Fruit fly (Drosophila melanogaster) whole organism, prepupa: ENCODE data around the gene Tim8.

ENCODE experiments used
- Blimp-1 ChIP-seq: fragments of 200-800 bp; sonication (Bioruptor generic); optimal IDR thresholded peaks from 3 replicates; lab custom pipeline; 2017; ENCODE audit warnings: missing biosample characterization, missing genetic modification characterization, mild to moderate bottlenecking, moderate library complexity, missing genetic modification reagents
- CG10669 ChIP-seq: fragments of 200-800 bp; sonication (Bioruptor generic); optimal IDR thresholded peaks from 3 replicates; lab custom pipeline; 2018; ENCODE audit warnings: missing biosample characterization, mild to moderate bottlenecking, missing genetic modification characterization, moderate library complexity
- CG11762 ChIP-seq: fragments of 200-800 bp; sonication (Bioruptor generic); optimal IDR thresholded peaks from 3 replicates; lab custom pipeline; 2016; ENCODE audit warnings: missing biosample characterization, missing genetic modification characterization; ENCODE audit not compliant: insufficient read depth
- CG15336 ChIP-seq: fragments of 200-800 bp; sonication (Bioruptor generic); IDR thresholded peaks from 2 replicates; pipeline ENCODE4 v1.3.6; 2022; ENCODE audit warnings: missing biosample characterization, missing genetic modification characterization
- CG3032 ChIP-seq: fragments of 200-800 bp; optimal IDR thresholded peaks from 2 replicates; lab custom pipeline; 2019; ENCODE audit warnings: missing biosample characterization, mild to moderate bottlenecking, missing genetic modification characterization, moderate library complexity
- CG31627 ChIP-seq: fragments of 200-800 bp; sonication (Bioruptor generic); optimal IDR thresholded peaks from 3 replicates; lab custom pipeline; 2016; ENCODE audit warnings: missing biosample characterization, missing genetic modification characterization
- CG32006 ChIP-seq: fragments of 200-800 bp; sonication (Bioruptor generic); optimal IDR thresholded peaks from 3 replicates; lab custom pipeline; 2017; ENCODE audit warnings: missing biosample characterization, mild to moderate bottlenecking, missing genetic modification characterization
- CG3919 ChIP-seq: fragments of 200-800 bp; sonication (Bioruptor generic); optimal IDR thresholded peaks from 3 replicates; lab custom pipeline; 2016; ENCODE audit warnings: missing biosample characterization, missing genetic modification characterization
- CG4318 ChIP-seq: fragments of 200-800 bp; sonication (Bioruptor generic); optimal IDR thresholded peaks from 3 replicates; lab custom pipeline; 2017; ENCODE audit warnings: missing biosample characterization, mild to moderate bottlenecking, missing genetic modification characterization
- CG6163 ChIP-seq: fragments of 200-800 bp; sonication (Bioruptor generic); IDR thresholded peaks from 3 replicates; pipeline ENCODE4 v1.3.6; 2022; ENCODE audit warnings: missing biosample characterization, missing genetic modification characterization
- CG6276 ChIP-seq: fragments of 200-800 bp; sonication (Bioruptor generic); optimal IDR thresholded peaks from 2 replicates; lab custom pipeline; 2017; ENCODE audit warnings: missing biosample characterization, mild to moderate bottlenecking, missing genetic modification characterization
- CG6792 ChIP-seq: fragments of 200-800 bp; sonication (Bioruptor generic); optimal IDR thresholded peaks from 3 replicates; lab custom pipeline; 2016; ENCODE audit warnings: missing biosample characterization, missing genetic modification characterization
- CG6854 ChIP-seq: fragments of 200-800 bp; sonication (Bioruptor generic); optimal IDR thresholded peaks from 2 replicates; lab custom pipeline; 2017; ENCODE audit warnings: missing biosample characterization, mild to moderate bottlenecking, missing genetic modification characterization
- CG8119 ChIP-seq: fragments of 200-800 bp; sonication (Bioruptor generic); IDR thresholded peaks from 3 replicates; pipeline ENCODE4 v1.3.6; 2022; ENCODE audit warnings: missing biosample characterization, missing genetic modification characterization
- CG8319 ChIP-seq: fragments of 200-800 bp; sonication (Bioruptor generic); optimal IDR thresholded peaks from 3 replicates; lab custom pipeline; 2016; ENCODE audit warnings: missing biosample characterization, missing genetic modification characterization
- CG8632 ChIP-seq: fragments of 200-800 bp; sonication (Bioruptor generic); optimal IDR thresholded peaks from 3 replicates; lab custom pipeline; 2016; ENCODE audit warnings: missing biosample characterization, missing genetic modification characterization
- CG9139 ChIP-seq: fragments of 200-800 bp; sonication (Bioruptor generic); optimal IDR thresholded peaks from 3 replicates; lab custom pipeline; 2017; ENCODE audit warnings: missing biosample characterization, mild to moderate bottlenecking, missing genetic modification characterization
- Eip75B ChIP-seq: fragments of 200-800 bp; sonication (Bioruptor generic); optimal IDR thresholded peaks from 3 replicates; lab custom pipeline; 2016; ENCODE audit warnings: missing biosample characterization, missing genetic modification characterization
- Eip78C ChIP-seq: fragments of 200-800 bp; sonication (Bioruptor generic); peaks from one replicate; lab custom pipeline; 2016; ENCODE audit warnings: missing biosample characterization, missing genetic modification characterization
- Ets21C ChIP-seq: fragments of 200-800 bp; sonication (Bioruptor generic); optimal IDR thresholded peaks from 3 replicates; lab custom pipeline; 2016; ENCODE audit warnings: missing biosample characterization, missing genetic modification characterization
- Ets96B ChIP-seq: fragments of 200-800 bp; optimal IDR thresholded peaks from 2 replicates; lab custom pipeline; 2019; ENCODE audit warnings: missing biosample characterization, mild to moderate bottlenecking, missing genetic modification characterization, moderate library complexity
- Gug ChIP-seq: fragments of 200-800 bp; sonication (Bioruptor generic); IDR thresholded peaks from 2 replicates; pipeline ENCODE4 v1.3.6; 2022; ENCODE audit warnings: missing biosample characterization, missing genetic modification characterization
- Hr38 ChIP-seq: sonication (Bioruptor generic); optimal IDR thresholded peaks from 2 replicates; lab custom pipeline; 2016; ENCODE audit warnings: missing biosample characterization, missing genetic modification characterization
- Hr39 ChIP-seq: fragments of 200-800 bp; sonication (Bioruptor generic); optimal IDR thresholded peaks from 2 replicates; lab custom pipeline; 2016; ENCODE audit warnings: missing biosample characterization, missing genetic modification characterization
- Hr4 ChIP-seq: fragments of 200-800 bp; sonication (Bioruptor generic); optimal IDR thresholded peaks from 3 replicates; lab custom pipeline; 2016; ENCODE audit warnings: missing biosample characterization, missing genetic modification characterization
- OdsH ChIP-seq: fragments of 200-800 bp; sonication (Bioruptor generic); optimal IDR thresholded peaks from 3 replicates; lab custom pipeline; 2016; ENCODE audit warnings: missing biosample characterization, missing genetic modification characterization
- Smox ChIP-seq: fragments of 200-800 bp; sonication (Bioruptor generic); optimal IDR thresholded peaks from 3 replicates; lab custom pipeline; 2016; ENCODE audit warnings: missing biosample characterization, missing genetic modification characterization
- Sox102F ChIP-seq: fragments of 200-800 bp; sonication (Bioruptor generic); optimal IDR thresholded peaks from 2 replicates; lab custom pipeline; 2016; ENCODE audit warnings: missing biosample characterization, mild to moderate bottlenecking, missing genetic modification characterization
- Sox14 ChIP-seq: fragments of 200-800 bp; sonication (Bioruptor generic); optimal IDR thresholded peaks from 3 replicates; lab custom pipeline; 2016; ENCODE audit warnings: missing biosample characterization, missing genetic modification characterization
- achi ChIP-seq: fragments of 200-800 bp; sonication (Bioruptor generic); optimal IDR thresholded peaks from 3 replicates; lab custom pipeline; 2016; ENCODE audit warnings: missing biosample characterization, missing genetic modification characterization
- acj6 ChIP-seq: fragments of 200-800 bp; sonication (Bioruptor generic); optimal IDR thresholded peaks from 3 replicates; lab custom pipeline; 2016; ENCODE audit warnings: missing biosample characterization, missing genetic modification characterization
- dac ChIP-seq: fragments of 200-800 bp; sonication (Bioruptor generic); optimal IDR thresholded peaks from 2 replicates; lab custom pipeline; 2017; ENCODE audit warnings: missing biosample characterization, mild to moderate bottlenecking, missing genetic modification characterization
- dsx ChIP-seq: fragments of 200-800 bp; optimal IDR thresholded peaks from 3 replicates; lab custom pipeline; 2019; ENCODE audit warnings: missing biosample characterization, mild to moderate bottlenecking, missing genetic modification characterization, moderate library complexity; ENCODE audit not compliant: poor library complexity, severe bottlenecking
- eg ChIP-seq: fragments of 200-800 bp; sonication (Bioruptor generic); IDR thresholded peaks from 3 replicates; pipeline ENCODE4 v1.3.6; 2022; ENCODE audit warnings: missing biosample characterization, missing genetic modification characterization
- fkh ChIP-seq: fragments of 200-800 bp; sonication (Bioruptor generic); optimal IDR thresholded peaks from 3 replicates; lab custom pipeline; 2017; ENCODE audit warnings: missing biosample characterization, mild to moderate bottlenecking, missing genetic modification characterization, moderate library complexity
- lz ChIP-seq: fragments of 200-800 bp; sonication (Bioruptor generic); optimal IDR thresholded peaks from 3 replicates; lab custom pipeline; 2016; ENCODE audit warnings: missing biosample characterization, missing genetic modification characterization
- spab ChIP-seq: fragments of 200-800 bp; sonication (Bioruptor generic); optimal IDR thresholded peaks from 2 replicates; lab custom pipeline; 2017; ENCODE audit warnings: missing biosample characterization, mild to moderate bottlenecking, missing genetic modification characterization, missing genetic modification reagents
- ss ChIP-seq, 2 experiments: fragments of 200-800 bp; sonication (Bioruptor generic); optimal IDR thresholded peaks; 2 replicates in 1 of 2; 3 replicates in 1 of 2; lab custom pipeline; 2017 to 2018; ENCODE audit warnings: mild to moderate bottlenecking in 2 of 2, missing biosample characterization in 2 of 2, missing genetic modification characterization in 2 of 2, moderate library complexity in 1 of 2
- topi ChIP-seq: fragments of 200-800 bp; sonication (Bioruptor generic); optimal IDR thresholded peaks from 3 replicates; lab custom pipeline; 2016; ENCODE audit warnings: missing biosample characterization, missing genetic modification characterization
- vri ChIP-seq: fragments of 200-800 bp; sonication (Bioruptor generic); optimal IDR thresholded peaks from 3 replicates; lab custom pipeline; 2016; ENCODE audit warnings: missing biosample characterization, mild to moderate bottlenecking, missing genetic modification characterization

The Tim8 gene

DNA sequence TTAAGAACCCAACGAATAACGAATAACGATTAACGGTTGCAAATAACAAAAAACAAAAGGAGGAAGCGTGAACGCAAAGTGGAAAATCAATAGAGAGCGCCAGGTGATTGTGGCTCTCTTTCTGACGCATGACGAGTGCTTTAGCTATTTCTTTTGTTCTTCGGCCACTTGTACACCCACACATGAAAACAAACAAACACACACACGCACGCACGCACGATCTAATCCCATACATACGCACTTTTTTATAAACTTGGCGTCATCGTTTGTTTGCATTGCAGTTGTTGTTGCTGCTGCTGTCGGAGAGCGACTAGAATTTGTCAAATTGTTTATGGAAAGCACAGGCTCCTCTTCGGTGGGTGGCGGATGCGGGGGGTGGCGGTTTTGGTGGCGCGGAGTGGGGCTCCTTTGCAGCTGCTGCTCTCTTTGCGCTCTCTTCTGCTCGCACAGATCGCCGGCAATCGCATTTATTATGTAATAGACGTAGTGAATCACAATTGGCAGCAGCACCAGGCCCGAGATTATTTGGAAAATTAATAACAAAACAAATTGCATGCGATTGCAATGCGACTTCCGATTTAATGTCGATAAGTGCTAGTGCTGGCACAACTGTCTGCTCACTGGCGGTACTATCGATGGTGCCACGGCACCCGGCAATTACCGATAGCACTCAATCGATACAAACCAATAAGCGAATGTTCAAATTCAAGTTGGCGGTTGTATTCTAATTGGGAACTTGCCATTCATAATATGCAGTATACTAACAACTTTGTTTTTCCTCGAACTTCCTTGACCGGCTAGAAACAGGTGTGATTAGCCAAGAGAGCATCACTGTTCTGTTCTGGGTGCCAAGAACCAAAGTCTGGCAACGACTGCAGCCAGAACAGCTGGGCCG is 29.0 kb upstream of the Tim8 start (continued):
- TF ChIP-seq Ets21C (GFP tag; lab: Kevin White, UChicago) (peak; percentile 37), lz (peak; percentile 46), CG8632 (GFP tag; lab: Kevin White, UChicago) (no peak), Hr38 (no peak), CG6854 (GFP tag; lab: Kevin White, UChicago) (no peak), Hr4 (GFP tag; lab: Kevin White, UChicago) (peak; percentile 1), CG10669 (GFP tag; lab: Kevin White, UChicago) (no peak), vri (GFP tag; lab: Kevin White, UChicago) (peak; percentile 41), CG32006 (GFP tag; lab: Kevin White, UChicago) (peak; percentile 11), CG11762 (GFP tag; lab: Kevin White, UChicago) (no peak), CG3919 (GFP tag; lab: Kevin White, UChicago) (peak; percentile 14), CG15336 (GFP tag; lab: Robert Waterston, UW) (no peak), Eip78C (peak; percentile 53), Eip75B (GFP tag; lab: Kevin White, UChicago) (peak; percentile 5), CG4318 (no peak), CG3032 (tag; lab: Kevin White, UChicago) (peak; percentile 28), Ets96B (tag; lab: Kevin White, UChicago) (no peak), achi (GFP tag; lab: Kevin White, UChicago) (peak; percentile 22), spab (GFP tag; lab: Kevin White, UChicago) (no peak), Sox102F (no peak), dsx (GFP tag; lab: Kevin White, UChicago) (no peak), topi (GFP tag; lab: Kevin White, UChicago) (peak; percentile 7), CG6792 (GFP tag; lab: Kevin White, UChicago) (peak; percentile 20), CG6163 (GFP tag; lab: Robert Waterston, UW) (peak; percentile 32; the same call in 1 of the 3 replicates), Blimp-1 (no peak), CG31627 (GFP tag; lab: Kevin White, UChicago) (peak; percentile 56)

DNA sequence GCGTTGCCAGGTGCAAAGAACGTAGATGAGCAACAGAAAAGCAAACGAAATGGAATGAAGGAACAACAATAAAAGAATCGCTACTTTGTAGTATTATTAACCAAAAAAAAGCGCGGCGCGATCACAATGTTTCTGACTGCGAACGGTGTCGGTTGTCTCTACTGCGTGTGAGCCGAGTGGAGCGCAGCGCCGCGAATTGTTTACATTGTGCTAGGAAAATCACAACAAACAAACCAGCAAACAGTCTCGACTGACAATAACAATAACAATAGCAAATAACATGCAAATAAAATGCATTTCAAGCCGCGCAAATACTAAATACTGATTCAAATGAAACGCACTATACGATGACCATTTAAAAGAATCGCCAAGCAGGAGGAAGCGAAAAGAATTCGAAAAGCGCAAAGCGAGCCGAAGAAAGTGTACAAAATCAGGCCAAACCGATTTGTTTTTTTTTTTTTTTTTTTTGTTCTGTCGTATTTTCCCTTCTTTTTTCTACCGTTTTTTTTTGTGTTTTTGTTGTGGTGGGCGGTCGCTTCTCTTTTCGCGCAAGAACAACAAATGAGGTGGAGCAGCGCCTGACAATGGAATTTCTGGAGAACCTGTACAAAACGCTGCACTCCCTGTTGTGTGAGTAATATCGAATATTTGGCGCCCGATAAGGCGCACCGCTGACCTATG is 28.2 kb upstream of the Tim8 start, which contains the start of the genes CG34348 and Kap3:
Gene CG34348 (plus strand): TSS at position 6 of the 681 bp plus-strand sequence.
Gene Kap3 (minus strand): TSS at position 217 of the 681 bp plus-strand sequence.
- TF ChIP-seq Hr4 (GFP tag; lab: Kevin White, UChicago), result peak; percentile 26
- TF ChIP-seq CG6163 (GFP tag; lab: Robert Waterston, UW), result peak; percentile 67
- peak; percentile 92 for TF ChIP-seq dsx (GFP tag; lab: Kevin White, UChicago)
- TF ChIP-seq CG8319, result no peak
- no peak for TF ChIP-seq Eip75B (GFP tag; lab: Kevin White, UChicago)
- TF ChIP-seq Gug (GFP tag; lab: Robert Waterston, UW), result no peak
- peak; percentile 3 for TF ChIP-seq fkh (GFP tag; lab: Kevin White, UChicago)
- TF ChIP-seq eg, result peak; percentile 64; the same call in 2 of the 3 replicates
- peak; percentile 59 for TF ChIP-seq CG6276
- no peak for TF ChIP-seq Sox14
- peak; percentile 31 for TF ChIP-seq CG9139

DNA sequence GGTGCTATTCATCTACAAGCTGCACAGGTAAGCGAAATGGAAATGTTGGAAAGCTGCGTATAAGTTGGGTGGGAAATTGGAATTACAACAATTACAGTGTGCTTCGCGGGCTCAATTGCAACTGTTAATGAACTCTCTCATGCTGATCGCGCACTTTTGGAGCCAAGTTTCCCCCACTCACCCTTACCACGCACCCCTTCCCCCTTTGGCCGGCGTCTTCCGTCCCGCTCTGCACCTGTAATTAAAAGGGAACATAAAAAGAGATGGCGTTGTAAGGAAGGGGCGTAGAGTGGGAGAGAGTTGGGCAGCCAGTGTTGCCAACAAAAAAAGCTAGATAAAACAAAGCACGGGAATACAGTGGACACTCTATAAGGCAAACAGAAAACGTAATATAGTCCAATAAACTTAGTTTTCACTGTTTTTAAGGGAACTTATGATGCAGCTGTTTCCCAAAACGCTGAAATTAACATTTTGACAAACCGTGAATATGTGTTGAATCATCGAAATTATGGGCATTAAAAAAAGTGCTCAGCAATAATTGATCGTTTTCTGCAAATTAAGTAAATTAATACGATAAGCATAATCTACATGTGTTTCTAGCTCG is 27.4 kb upstream of the Tim8 start:
- no peak for TF ChIP-seq Blimp-1
- TF ChIP-seq acj6 (GFP tag; lab: Kevin White, UChicago), result peak; percentile 39
- TF ChIP-seq Sox14, result peak; percentile 4
- TF ChIP-seq spab (GFP tag; lab: Kevin White, UChicago), result no peak
- peak; percentile 35 for TF ChIP-seq OdsH (GFP tag; lab: Kevin White, UChicago)
- TF ChIP-seq Smox (GFP tag; lab: Kevin White, UChicago), result peak; percentile 33
- peak; percentile 17 for TF ChIP-seq Eip75B (GFP tag; lab: Kevin White, UChicago)
- peak in 1 of 2 experiments; percentile 11 for TF ChIP-seq ss (GFP tag; optimal IDR thresholded peaks at IDR 0.05; lab: Kevin White, UChicago)
- peak; percentile 22 for TF ChIP-seq CG3032 (tag; lab: Kevin White, UChicago)
- no peak for TF ChIP-seq Sox102F
- TF ChIP-seq CG32006 (GFP tag; lab: Kevin White, UChicago), result peak; percentile 53
- TF ChIP-seq eg, result peak; percentile 53; the same call in 2 of the 3 replicates
- peak; percentile 17 for TF ChIP-seq lz
- peak; percentile 29 for TF ChIP-seq CG31627 (GFP tag; lab: Kevin White, UChicago)
- peak; percentile 37 for TF ChIP-seq CG6792 (GFP tag; lab: Kevin White, UChicago)
- TF ChIP-seq CG11762 (GFP tag; lab: Kevin White, UChicago), result no peak
- TF ChIP-seq Ets96B (tag; lab: Kevin White, UChicago), result peak; percentile 14
- no peak for TF ChIP-seq dac (GFP tag; lab: Kevin White, UChicago)
- TF ChIP-seq CG6854 (GFP tag; lab: Kevin White, UChicago), result no peak
- peak; percentile 17; the same call in 1 of the 2 replicates for TF ChIP-seq CG15336 (GFP tag; lab: Robert Waterston, UW)
- TF ChIP-seq Hr4 (GFP tag; lab: Kevin White, UChicago), result peak; percentile 48
- peak; percentile 34 for TF ChIP-seq Hr39
- TF ChIP-seq CG8119 (GFP tag; lab: Robert Waterston, UW), result no peak
